Fruit fly (Drosophila melanogaster): ENCODE measurements around the gene TFAM.

dm6 chr3R:20617583-20617982 is 40.8 kb upstream of the TFAM start, which contains the start of gene CG5466:
- no peak for TF ChIP-seq cyc (GFP tag; optimal IDR thresholded peaks at IDR 0.05)
- no peak for TF ChIP-seq Lpt (GFP tag; optimal IDR thresholded peaks at IDR 0.05)
- TF ChIP-seq CG16779 (tag; optimal IDR thresholded peaks at IDR 0.05), result no peak
- no peak for TF ChIP-seq CG4318 (GFP tag; optimal IDR thresholded peaks at IDR 0.05)
- no peak for TF ChIP-seq Blimp-1 (GFP tag; optimal IDR thresholded peaks at IDR 0.05)
- TF ChIP-seq CG6276 (GFP tag; optimal IDR thresholded peaks at IDR 0.05), result no peak
- no peak for TF ChIP-seq CG6854 (GFP tag; optimal IDR thresholded peaks at IDR 0.05)
- TF ChIP-seq salr (GFP tag; optimal IDR thresholded peaks at IDR 0.05), result no peak
- TF ChIP-seq CG8319 (GFP tag; optimal IDR thresholded peaks at IDR 0.05), result no peak
- TF ChIP-seq CG10631 (GFP tag; optimal IDR thresholded peaks at IDR 0.05), result no peak
- no peak for TF ChIP-seq Sox102F (GFP tag; optimal IDR thresholded peaks at IDR 0.05)
- no peak for TF ChIP-seq Ets96B (tag; optimal IDR thresholded peaks at IDR 0.05)
- TF ChIP-seq ss (GFP tag; optimal IDR thresholded peaks at IDR 0.05), result no peak
- TF ChIP-seq Smox (GFP tag; optimal IDR thresholded peaks at IDR 0.05), result no peak

All from whole organism, prepupa.